Fruit fly (Drosophila melanogaster): Measurements from ENCODE around the gene milt.

Gene milt

DNA sequence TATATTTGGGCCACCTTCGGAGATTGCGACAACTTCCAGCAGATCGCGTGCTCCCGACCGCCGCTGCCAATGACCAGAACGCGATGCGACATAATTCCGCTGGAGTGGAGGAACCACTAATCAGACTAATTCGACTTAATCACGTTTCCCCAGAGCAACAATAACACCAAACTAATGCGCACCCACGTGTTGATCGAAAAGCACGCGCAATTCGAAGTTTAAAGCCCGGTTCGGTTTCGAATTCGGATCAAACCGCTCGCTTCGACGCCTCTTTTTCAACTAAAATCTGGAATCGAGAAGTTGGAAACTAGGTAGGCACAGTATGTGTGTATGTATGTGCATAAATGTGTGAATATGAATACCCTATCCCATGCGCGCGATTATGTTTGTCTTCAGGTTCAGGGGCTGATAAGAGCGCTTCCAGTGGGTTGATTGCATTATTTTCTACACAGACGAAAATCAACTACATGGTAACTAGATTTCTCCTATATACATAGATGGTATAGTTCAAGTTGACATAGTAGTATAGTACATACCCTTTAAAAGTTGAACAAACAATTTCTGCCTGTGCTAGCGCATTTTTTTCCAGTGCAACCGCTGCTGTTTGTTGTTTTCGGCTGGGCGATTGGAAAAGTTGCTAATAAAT lies 13.9 kb upstream of the milt start, which contains the start of gene Gart (continued):
- TF ChIP-seq fd3F (GFP tag; optimal IDR thresholded peaks at IDR 0.05): peak; percentile 52
- peak; percentile 23 for TF ChIP-seq Sry-δ (GFP tag; optimal IDR thresholded peaks at IDR 0.05)
- peak; percentile 46; the same call in 1 of the 2 replicates for TF ChIP-seq wdn (GFP tag; IDR thresholded peaks at IDR 0.05)
- TF ChIP-seq CG9817 (tag; optimal IDR thresholded peaks at IDR 0.05): no peak
- TF ChIP-seq dpn (GFP tag; optimal IDR thresholded peaks at IDR 0.05): peak; percentile 72 to 73
- peak; percentile 50 for TF ChIP-seq Mes4 (GFP tag; optimal IDR thresholded peaks at IDR 0.05)
- no peak for TF ChIP-seq kni (GFP tag; optimal IDR thresholded peaks at IDR 0.05)
- peak; percentile 61 for TF ChIP-seq wek (GFP tag; optimal IDR thresholded peaks at IDR 0.05)
- peak; percentile 74; the same call in 2 of the 3 replicates for TF ChIP-seq ken (GFP tag; IDR thresholded peaks at IDR 0.05)
- TF ChIP-seq Bdp1 (GFP tag; optimal IDR thresholded peaks at IDR 0.05): peak; percentile 36
- TF ChIP-seq Nf-YC (tag; optimal IDR thresholded peaks at IDR 0.05): no peak
- TF ChIP-seq Six4 (GFP tag; optimal IDR thresholded peaks at IDR 0.05): peak; percentile 6
- TF ChIP-seq CG34376 (GFP tag; optimal IDR thresholded peaks at IDR 0.05): peak; percentile 62
- no peak for TF ChIP-seq cad (GFP tag; optimal IDR thresholded peaks at IDR 0.05)
- TF ChIP-seq grau (tag; optimal IDR thresholded peaks at IDR 0.05): peak; percentile 72
- peak; percentile 75 for TF ChIP-seq CG10543 (GFP tag; optimal IDR thresholded peaks at IDR 0.05)
- TF ChIP-seq Pdp1 (GFP tag; optimal IDR thresholded peaks at IDR 0.05): peak; percentile 52 to 62
- no peak for TF ChIP-seq CG8478 (optimal IDR thresholded peaks at IDR 0.05)
- peak; percentile 80 for TF ChIP-seq CG1603 (tag; optimal IDR thresholded peaks at IDR 0.05)
- peak; percentile 30 for TF ChIP-seq twi (tag; optimal IDR thresholded peaks at IDR 0.05)
- no peak for TF ChIP-seq Lpt (GFP tag; optimal IDR thresholded peaks at IDR 0.05)
- TF ChIP-seq CG12219 (GFP tag; optimal IDR thresholded peaks at IDR 0.05): peak; percentile 46
- TF ChIP-seq Nf-YB (GFP tag; optimal IDR thresholded peaks at IDR 0.05): peak; percentile 65
- TF ChIP-seq Dp (GFP tag; optimal IDR thresholded peaks at IDR 0.05): no peak
- TF ChIP-seq CG17359 (tag; optimal IDR thresholded peaks at IDR 0.05): peak; percentile 16
- TF ChIP-seq Lim3 (GFP tag; IDR thresholded peaks at IDR 0.05): no peak
- TF ChIP-seq B-H1 (GFP tag; IDR thresholded peaks at IDR 0.05): no peak; the same call in 2 of the 3 replicates

DNA sequence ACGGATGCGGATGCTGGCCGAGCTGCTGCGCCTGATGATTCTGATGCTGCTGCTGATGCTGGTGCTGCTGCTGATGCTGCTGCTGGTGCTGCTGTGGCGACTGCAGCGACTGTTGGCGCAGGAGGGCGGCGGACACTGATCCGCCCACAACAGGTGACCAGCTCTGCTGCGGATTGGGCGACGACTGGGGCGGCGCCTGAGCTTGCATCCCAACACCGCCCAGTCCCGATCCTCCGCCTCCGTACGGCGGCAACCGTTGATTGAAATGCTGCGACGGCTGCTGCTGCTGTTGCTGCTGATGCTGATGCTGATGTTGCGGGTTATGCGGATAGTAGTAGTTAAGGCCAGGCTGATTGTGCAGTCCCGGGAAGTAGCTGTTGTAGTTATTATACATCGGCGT lies 12.4 kb upstream of the milt start:
- TF ChIP-seq CG7963 (GFP tag; IDR thresholded peaks at IDR 0.05; ENCODE audit: partially characterized antibody) (0 out of 3 replicates have a peak, but pooled peaks have one; percentile 16), Dfd (GFP tag; optimal IDR thresholded peaks at IDR 0.05) (peak in 1 of 2 experiments; percentile 82), Ets65A (GFP tag) (peak; percentile 19), Med (GFP tag) (peak; percentile 74), CG12299 (tag; optimal IDR thresholded peaks at IDR 0.05) (no peak)

DNA sequence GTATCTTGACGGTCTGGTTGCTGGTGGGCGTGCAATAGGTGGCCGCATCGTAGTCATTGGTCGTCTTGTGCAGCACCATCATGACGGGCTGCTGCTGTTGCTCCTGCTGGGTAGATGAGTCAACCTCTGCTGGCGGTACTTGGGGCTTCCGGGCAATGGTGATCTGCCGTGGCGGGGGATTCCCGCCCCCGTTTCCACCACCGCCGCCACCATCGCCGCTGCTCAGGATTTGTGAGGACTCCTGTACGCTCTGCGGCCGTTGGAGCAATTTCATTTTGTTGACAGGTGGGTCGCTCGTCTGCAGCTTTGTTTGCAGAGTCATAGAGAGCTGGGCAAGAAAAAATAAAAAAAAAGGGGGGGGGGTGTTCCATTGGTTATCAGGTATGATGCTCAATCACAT lies 11.3 kb upstream of the milt start:
- TF ChIP-seq CG1832 (GFP tag; optimal IDR thresholded peaks at IDR 0.05): peak; percentile 4
- no peak for TF ChIP-seq ind (GFP tag; optimal IDR thresholded peaks at IDR 0.05)
- TF ChIP-seq crp (GFP tag; optimal IDR thresholded peaks at IDR 0.05): no peak
- TF ChIP-seq Elba2 (GFP tag; optimal IDR thresholded peaks at IDR 0.05): no peak
- no peak for TF ChIP-seq kni (GFP tag; optimal IDR thresholded peaks at IDR 0.05)
- no peak for TF ChIP-seq CG18764 (GFP tag; optimal IDR thresholded peaks at IDR 0.05)
- TF ChIP-seq ro (GFP tag; IDR thresholded peaks at IDR 0.05): no peak
- no peak for TF ChIP-seq Sox102F (GFP tag; optimal IDR thresholded peaks at IDR 0.05)
- TF ChIP-seq Med (GFP tag): peak; percentile 62
- TF ChIP-seq org-1 (GFP tag; optimal IDR thresholded peaks at IDR 0.05): no peak
- TF ChIP-seq CG5953 (GFP tag; IDR thresholded peaks at IDR 0.05): 0 out of 2 replicates have a peak, but pooled peaks have one; percentile 10
- TF ChIP-seq CG16779 (GFP tag; IDR thresholded peaks at IDR 0.05): 0 out of 2 replicates have a peak, but pooled peaks have one; percentile 6
- no peak for TF ChIP-seq nerfin-1 (tag; optimal IDR thresholded peaks at IDR 0.05)
- no peak for TF ChIP-seq CG16815 (GFP tag; optimal IDR thresholded peaks at IDR 0.05)
- no peak for TF ChIP-seq CG17361 (GFP tag; IDR thresholded peaks at IDR 0.05)
- TF ChIP-seq GATAe (GFP tag; conservative IDR thresholded peaks at IDR 0.05): no peak
- no peak for TF ChIP-seq Tbp (GFP tag; optimal IDR thresholded peaks at IDR 0.05)
- TF ChIP-seq CG10209 (GFP tag; optimal IDR thresholded peaks at IDR 0.05): no peak
- TF ChIP-seq Dbx (GFP tag; IDR thresholded peaks at IDR 0.05): peak; percentile 25; the same call in 1 of the 3 replicates
